Worm (Caenorhabditis elegans): Measurements from ENCODE around the gene ins-32.

ins-32 gene

ce11 chrII:3759010-3759409 lies 44.1 kb downstream of the ins-32 start, which contains the start of gene T24E12.12:
TSS of gene T24E12.12 (plus strand) at chrII:3759290.
- TF ChIP-seq lin-13 (tag; optimal IDR thresholded peaks at IDR 0.05) (no peak), zip-8 (tag; optimal IDR thresholded peaks at IDR 0.05) (no peak), elt-3 (tag; optimal IDR thresholded peaks at IDR 0.05) (no peak), ztf-11 (tag; optimal IDR thresholded peaks at IDR 0.05) (no peak), lsy-2 (tag; optimal IDR thresholded peaks at IDR 0.05) (no peak), ces-1 (GFP tag; optimal IDR thresholded peaks at IDR 0.05) (no peak), nhr-12 (tag; optimal IDR thresholded peaks at IDR 0.05) (no peak), M03D4.4 (tag; optimal IDR thresholded peaks at IDR 0.05) (no peak), tbx-8 (GFP tag; optimal IDR thresholded peaks at IDR 0.05) (no peak), ceh-83 (GFP tag; optimal IDR thresholded peaks at IDR 0.05) (no peak), bed-3 (GFP tag; optimal IDR thresholded peaks at IDR 0.05) (no peak), sem-2 (GFP tag; optimal IDR thresholded peaks at IDR 0.05) (no peak), cnd-1 (tag; optimal IDR thresholded peaks at IDR 0.05) (no peak), drap-1 (GFP tag; optimal IDR thresholded peaks at IDR 0.05) (no peak), blmp-1 (tag; optimal IDR thresholded peaks at IDR 0.05) (no peak), nhr-237 (tag; optimal IDR thresholded peaks at IDR 0.05) (no peak), pha-4 (tag; optimal IDR thresholded peaks at IDR 0.05) (no peak), unc-39 (tag; optimal IDR thresholded peaks at IDR 0.05) (no peak), mep-1 (tag; optimal IDR thresholded peaks at IDR 0.05) (no peak), nhr-28 (tag; optimal IDR thresholded peaks at IDR 0.05) (no peak)

- TF ChIP-seq nhr-76 (tag; optimal IDR thresholded peaks at IDR 0.05) (no peak), nhr-2 (tag; optimal IDR thresholded peaks at IDR 0.05) (no peak), bed-3 (GFP tag; optimal IDR thresholded peaks at IDR 0.05) (no peak), ceh-83 (GFP tag; optimal IDR thresholded peaks at IDR 0.05) (no peak), elt-3 (tag; optimal IDR thresholded peaks at IDR 0.05) (no peak), mab-5 (tag; optimal IDR thresholded peaks at IDR 0.05) (no peak), pha-4 (tag; optimal IDR thresholded peaks at IDR 0.05) (no peak), nhr-237 (tag; optimal IDR thresholded peaks at IDR 0.05) (no peak), tbx-8 (GFP tag; optimal IDR thresholded peaks at IDR 0.05) (no peak), elt-1 (tag; optimal IDR thresholded peaks at IDR 0.05; ENCODE audit: borderline replicate concordance, insufficient read depth) (no peak), lin-32 (GFP tag; optimal IDR thresholded peaks at IDR 0.05) (no peak), hlh-1 (tag; optimal IDR thresholded peaks at IDR 0.05) (no peak), unc-120 (tag; optimal IDR thresholded peaks at IDR 0.05; ENCODE audit: poor library complexity, severe bottlenecking) (no peak), sem-2 (GFP tag; optimal IDR thresholded peaks at IDR 0.05) (no peak), mep-1 (tag; optimal IDR thresholded peaks at IDR 0.05) (no peak), M03D4.4 (tag; optimal IDR thresholded peaks at IDR 0.05) (no peak), zip-8 (tag; optimal IDR thresholded peaks at IDR 0.05) (no peak), nhr-28 (tag; optimal IDR thresholded peaks at IDR 0.05) (no peak), blmp-1 (tag; optimal IDR thresholded peaks at IDR 0.05) (no peak)
Measured at ce11 chrII:3757499-3757898, 45.6 kb downstream of the ins-32 start, which contains the start of gene srx-111. TSS of gene srx-111 (plus strand) at chrII:3757799.

- TF ChIP-seq mab-5 (tag; optimal IDR thresholded peaks at IDR 0.05) (no peak), ztf-11 (tag; optimal IDR thresholded peaks at IDR 0.05) (no peak), mep-1 (tag; optimal IDR thresholded peaks at IDR 0.05) (no peak), sptf-1 (tag; optimal IDR thresholded peaks at IDR 0.05) (no peak), bed-3 (GFP tag; optimal IDR thresholded peaks at IDR 0.05) (no peak), elt-1 (tag; optimal IDR thresholded peaks at IDR 0.05; ENCODE audit: borderline replicate concordance, insufficient read depth) (no peak), lsy-2 (tag; optimal IDR thresholded peaks at IDR 0.05) (no peak), ceh-39 (tag; optimal IDR thresholded peaks at IDR 0.05) (no peak), unc-39 (tag; optimal IDR thresholded peaks at IDR 0.05) (no peak), sem-2 (GFP tag; optimal IDR thresholded peaks at IDR 0.05) (no peak), ham-2 (GFP tag; optimal IDR thresholded peaks at IDR 0.05) (no peak), blmp-1 (tag; optimal IDR thresholded peaks at IDR 0.05) (no peak), nhr-237 (tag; optimal IDR thresholded peaks at IDR 0.05) (no peak), cnd-1 (tag; optimal IDR thresholded peaks at IDR 0.05) (no peak), elt-3 (tag; optimal IDR thresholded peaks at IDR 0.05) (no peak), mls-2 (tag; optimal IDR thresholded peaks at IDR 0.05) (no peak), lin-32 (GFP tag; optimal IDR thresholded peaks at IDR 0.05) (no peak), flh-1 (GFP tag; optimal IDR thresholded peaks at IDR 0.05) (no peak)
Measured at ce11 chrII:3753598-3753997, 49.5 kb downstream of the ins-32 start, which contains the start of gene rcd-1. TSS of gene rcd-1 (plus strand) at chrII:3753898.

Measured in whole organism, mixed stage, embryonic.